Fruit fly (Drosophila melanogaster) whole organism, embryonic: ENCODE measurements around the gene CG32318.

Experiments used
- Aef1 ChIP-seq: fragments of 200-800 bp; sonication (Bioruptor generic); IDR thresholded peaks from 3 replicates; pipeline ENCODE4 v1.3.6; 2022; ENCODE audit warnings: missing biosample characterization, missing genetic modification characterization
- CG13894 ChIP-seq: fragments of 200-800 bp; sonication (Bioruptor generic); optimal IDR thresholded peaks from 3 replicates; lab custom pipeline; 2018; ENCODE audit warnings: missing biosample characterization, mild to moderate bottlenecking, missing genetic modification characterization, moderate library complexity
- CG1832 ChIP-seq: fragments of 200-800 bp; sonication (Bioruptor generic); optimal IDR thresholded peaks from 2 replicates; lab custom pipeline; 2017; ENCODE audit warnings: missing biosample characterization, mild to moderate bottlenecking, missing genetic modification characterization, inconsistent platforms
- CG4360 ChIP-seq: fragments of 200-800 bp; sonication (Bioruptor generic); IDR thresholded peaks from 2 replicates; pipeline ENCODE4 v1.3.6; 2022; ENCODE audit warnings: missing biosample characterization, missing genetic modification characterization
- abd-A ChIP-seq: fragments of 200-800 bp; sonication (Bioruptor generic); optimal IDR thresholded peaks from 3 replicates; lab custom pipeline; 2019; ENCODE audit warnings: missing biosample characterization, mild to moderate bottlenecking, missing genetic modification characterization, moderate library complexity
- so ChIP-seq: fragments of 200-800 bp; sonication (Bioruptor generic); IDR thresholded peaks from 3 replicates; pipeline ENCODE4 v1.3.6; 2022; ENCODE audit warnings: missing biosample characterization, missing genetic modification characterization
- trh ChIP-seq: fragments of 200-800 bp; sonication (Bioruptor generic); optimal IDR thresholded peaks from 2 replicates; lab custom pipeline; 2016; ENCODE audit warnings: missing biosample characterization, missing genetic modification characterization
- vvl ChIP-seq: fragments of 200-800 bp; sonication (Bioruptor generic); IDR thresholded peaks from 2 replicates; pipeline ENCODE4 v1.3.6; 2022; ENCODE audit warnings: missing biosample characterization, missing genetic modification characterization

DNA sequence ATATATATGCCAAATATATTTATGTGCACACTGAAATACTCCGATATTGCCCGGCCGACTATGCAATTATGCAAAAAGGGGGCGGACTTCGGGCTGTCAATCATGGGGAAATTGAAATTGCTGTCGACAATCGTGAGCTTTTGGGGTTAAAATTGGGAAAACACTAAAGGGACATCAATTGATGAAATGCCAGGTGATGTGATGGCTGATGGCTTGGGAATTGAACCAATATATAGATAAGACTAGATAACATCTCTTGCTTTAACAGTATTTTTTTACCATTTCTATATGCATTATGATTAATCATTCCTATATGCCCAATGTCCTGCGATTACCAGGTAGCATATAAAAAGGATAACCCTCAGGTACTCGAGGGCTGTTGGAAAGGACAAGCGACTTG, 31.2 kb upstream of the CG32318 start:
- TF ChIP-seq so (no peak), CG13894 (no peak), Aef1 (GFP tag; lab: Robert Waterston, UW) (no peak), trh (no peak), vvl (no peak), CG1832 (GFP tag; lab: Kevin White, UChicago) (no peak), abd-A (tag; lab: Kevin White, UChicago) (no peak), CG4360 (GFP tag; lab: Robert Waterston, UW) (no peak)
